Fruit fly (Drosophila melanogaster): ENCODE data around the gene CG32277.

The CG32277 gene

DNA sequence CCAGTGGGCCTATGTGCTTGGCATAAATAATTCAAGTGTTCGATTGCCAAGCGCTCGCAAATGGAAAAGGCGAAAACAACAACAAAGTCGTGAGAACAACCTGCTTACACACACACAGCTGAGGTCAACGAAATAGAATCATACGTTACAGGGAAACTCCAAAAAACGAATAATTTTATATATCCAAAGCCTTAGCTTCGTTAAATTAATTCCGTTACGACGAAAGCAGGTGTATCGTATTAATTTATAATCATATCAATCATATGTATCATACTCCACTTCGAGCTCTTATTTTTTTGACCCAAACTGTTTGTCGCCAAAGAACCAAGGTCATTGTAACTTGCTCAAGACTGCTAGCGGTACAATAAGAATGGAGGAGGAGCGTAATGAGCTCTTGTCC is 25.8 kb downstream of the CG32277 start (continued):
- TF ChIP-seq tna (GFP tag; IDR thresholded peaks at IDR 0.05; ENCODE audit: partially characterized antibody) (no peak), maf-S (GFP tag; optimal IDR thresholded peaks at IDR 0.05) (peak; percentile 80), tio (GFP tag; optimal IDR thresholded peaks at IDR 0.05) (no peak), MTF-1 (GFP tag; optimal IDR thresholded peaks at IDR 0.05; ENCODE audit: borderline replicate concordance) (peak; percentile 75), Optix (GFP tag; IDR thresholded peaks at IDR 0.05) (peak; percentile 78), NC2α (GFP tag; optimal IDR thresholded peaks at IDR 0.05) (peak; percentile 53), CG7928 (GFP tag; optimal IDR thresholded peaks at IDR 0.05) (peak; percentile 51), sens-2 (GFP tag; IDR thresholded peaks at IDR 0.05) (peak; percentile 53; the same call in 1 of the 2 replicates), CG2678 (tag; optimal IDR thresholded peaks at IDR 0.05) (peak; percentile 93), pb (GFP tag; optimal IDR thresholded peaks at IDR 0.05) (peak; percentile 68), CG14710 (tag; optimal IDR thresholded peaks at IDR 0.05) (peak; percentile 83), CG17612 (GFP tag; IDR thresholded peaks at IDR 0.05) (peak; percentile 67; the same call in 1 of the 2 replicates), CG6254 (GFP tag; optimal IDR thresholded peaks at IDR 0.05) (peak; percentile 88), Scr (GFP tag; IDR thresholded peaks at IDR 0.05; ENCODE audit: partially characterized antibody) (no peak), CG7987 (GFP tag; optimal IDR thresholded peaks at IDR 0.05) (peak; percentile 78), hbn (GFP tag; IDR thresholded peaks at IDR 0.05; ENCODE audit: partially characterized antibody) (no peak), zf30C (GFP tag; optimal IDR thresholded peaks at IDR 0.05) (no peak), Camta (GFP tag; optimal IDR thresholded peaks at IDR 0.05) (peak; percentile 82), klu (GFP tag; IDR thresholded peaks at IDR 0.05) (peak; percentile 62), Atf3 (GFP tag; optimal IDR thresholded peaks at IDR 0.05) (peak; percentile 31), gcm (GFP tag; optimal IDR thresholded peaks at IDR 0.05) (no peak), Myb (GFP tag; optimal IDR thresholded peaks at IDR 0.05) (peak; percentile 48), CG6683 (GFP tag; optimal IDR thresholded peaks at IDR 0.05) (peak; percentile 79), Hey (tag; optimal IDR thresholded peaks at IDR 0.05) (no peak), CoRest (tag; optimal IDR thresholded peaks at IDR 0.05) (no peak), al (GFP tag; IDR thresholded peaks at IDR 0.05) (peak; percentile 76), twi (tag; optimal IDR thresholded peaks at IDR 0.05) (no peak), Mes4 (GFP tag; optimal IDR thresholded peaks at IDR 0.05) (peak; percentile 60), CG34376 (GFP tag; optimal IDR thresholded peaks at IDR 0.05) (peak; percentile 59), CG10274 (GFP tag; optimal IDR thresholded peaks at IDR 0.05) (peak; percentile 60), CG12236 (GFP tag; optimal IDR thresholded peaks at IDR 0.05) (peak; percentile 57), CG30431 (GFP tag; optimal IDR thresholded peaks at IDR 0.05) (peak; percentile 76), CG12942 (GFP tag; optimal IDR thresholded peaks at IDR 0.05) (peak; percentile 61), Mrtf (GFP tag; IDR thresholded peaks at IDR 0.05) (peak; percentile 85), CG8944 (GFP tag; optimal IDR thresholded peaks at IDR 0.05) (peak; percentile 22), wor (GFP tag; IDR thresholded peaks at IDR 0.05) (peak; percentile 58), HLH4C (GFP tag; IDR thresholded peaks at IDR 0.05; ENCODE audit: partially characterized antibody) (no peak), CG12104 (GFP tag; optimal IDR thresholded peaks at IDR 0.05) (peak; percentile 70), ham (GFP tag; IDR thresholded peaks at IDR 0.05) (peak; percentile 42; the same call in 1 of the 2 replicates), Ptx1 (GFP tag; IDR thresholded peaks at IDR 0.05) (peak; percentile 91), ab (GFP tag; optimal IDR thresholded peaks at IDR 0.05) (peak; percentile 46), pita (GFP tag; optimal IDR thresholded peaks at IDR 0.05) (no peak), CG32532 (GFP tag; IDR thresholded peaks at IDR 0.05) (peak; percentile 89), Nf-YC (tag; optimal IDR thresholded peaks at IDR 0.05) (no peak), CG17568 (GFP tag; optimal IDR thresholded peaks at IDR 0.05) (no peak), CG12071 (GFP tag; optimal IDR thresholded peaks at IDR 0.05) (no peak), CG7556 (GFP tag; optimal IDR thresholded peaks at IDR 0.05) (peak; percentile 88), CG3281 (GFP tag; optimal IDR thresholded peaks at IDR 0.05) (peak; percentile 93), unc-4 (GFP tag; IDR thresholded peaks at IDR 0.05; ENCODE audit: partially characterized antibody) (no peak), CG6175 (GFP tag; IDR thresholded peaks at IDR 0.05) (peak; percentile 78), ro (GFP tag; IDR thresholded peaks at IDR 0.05) (peak; percentile 72; the same call in 1 of the 2 replicates)

All from whole organism, embryonic.